Fruit fly (Drosophila melanogaster): ENCODE data around the gene Tgs1.

Gene Tgs1

dm6 chr3R:18255281-18255680 is at the start of gene Tgs1, which contains the start of the genes Ada2a, Polr2D and moi:
Gene Tgs1, plus strand, starts transcription at chr3R:18255530.
Gene Ada2a, minus strand, starts transcription at chr3R:18255487.
Gene Polr2D, minus strand, starts transcription at chr3R:18255487.
Gene moi, plus strand, starts transcription at chr3R:18255530.
- TF ChIP-seq CG8301 (tag; optimal IDR thresholded peaks at IDR 0.05) (no peak), CG10348 (GFP tag; IDR thresholded peaks at IDR 0.05) (no peak), CG15710 (tag; optimal IDR thresholded peaks at IDR 0.05) (no peak), CG34367 (tag; optimal IDR thresholded peaks at IDR 0.05) (no peak), CG17806 (tag; optimal IDR thresholded peaks at IDR 0.05) (no peak), rn (GFP tag; IDR thresholded peaks at IDR 0.05) (no peak), CG8159 (tag; optimal IDR thresholded peaks at IDR 0.05) (no peak), fd96Ca (GFP tag; IDR thresholded peaks at IDR 0.05) (no peak), Pif1A (GFP tag; optimal IDR thresholded peaks at IDR 0.05) (no peak), Ets98B (GFP tag; IDR thresholded peaks at IDR 0.05) (no peak)

dm6 chr3R:18208479-18208878 is 46.9 kb upstream of the Tgs1 start, which contains the start of gene CG44158:
Gene CG44158, plus strand, starts transcription at chr3R:18208779.
- TF ChIP-seq Pif1B (GFP tag; optimal IDR thresholded peaks at IDR 0.05) (no peak), CG15710 (tag; optimal IDR thresholded peaks at IDR 0.05) (no peak), CG8159 (tag; optimal IDR thresholded peaks at IDR 0.05) (no peak), CG17806 (tag; optimal IDR thresholded peaks at IDR 0.05) (no peak), CG14655 (GFP tag; optimal IDR thresholded peaks at IDR 0.05) (no peak), CG13204 (GFP tag; optimal IDR thresholded peaks at IDR 0.05) (no peak), CG4496 (GFP tag; IDR thresholded peaks at IDR 0.05) (no peak), CG10348 (GFP tag; IDR thresholded peaks at IDR 0.05) (no peak), rn (GFP tag; IDR thresholded peaks at IDR 0.05) (no peak), fd96Ca (GFP tag; IDR thresholded peaks at IDR 0.05) (no peak), CG32121 (GFP tag; IDR thresholded peaks at IDR 0.05) (no peak), CG9948 (tag; optimal IDR thresholded peaks at IDR 0.05) (no peak)

- TF ChIP-seq CG8159 (tag; optimal IDR thresholded peaks at IDR 0.05) (peak; percentile 18), EcR (GFP tag; optimal IDR thresholded peaks at IDR 0.05) (no peak), Pif1B (GFP tag; optimal IDR thresholded peaks at IDR 0.05) (peak; percentile 2), Pif1A (GFP tag; optimal IDR thresholded peaks at IDR 0.05) (peak; percentile 31), CG15710 (tag; optimal IDR thresholded peaks at IDR 0.05) (peak; percentile 7), CG9948 (tag; optimal IDR thresholded peaks at IDR 0.05) (no peak), gl (tag; optimal IDR thresholded peaks at IDR 0.05) (no peak), CG12605 (GFP tag; IDR thresholded peaks at IDR 0.05) (no peak), CG32121 (GFP tag; IDR thresholded peaks at IDR 0.05) (0 out of 2 replicates have a peak, but pooled peaks have one; percentile 13), CG4496 (GFP tag; IDR thresholded peaks at IDR 0.05) (peak; percentile 45; the same call in 1 of the 3 replicates), rn (GFP tag; IDR thresholded peaks at IDR 0.05) (no peak), D1 (tag; optimal IDR thresholded peaks at IDR 0.05) (no peak), fd96Ca (GFP tag; IDR thresholded peaks at IDR 0.05) (no peak), Ets98B (GFP tag; IDR thresholded peaks at IDR 0.05) (no peak), CG14655 (GFP tag; optimal IDR thresholded peaks at IDR 0.05) (no peak), CG10348 (GFP tag; IDR thresholded peaks at IDR 0.05) (no peak), CG17806 (tag; optimal IDR thresholded peaks at IDR 0.05) (no peak), CG8301 (tag; optimal IDR thresholded peaks at IDR 0.05) (no peak)
Measured at dm6 chr3R:18215300-18215699, 40.0 kb upstream of the Tgs1 start.

dm6 chr3R:18215900-18216299 is 39.4 kb upstream of the Tgs1 start, which contains the start of gene CG14314:
Gene CG14314, plus strand, starts transcription at chr3R:18216142.
- no peak for TF ChIP-seq CG9948 (tag; optimal IDR thresholded peaks at IDR 0.05)
- no peak for TF ChIP-seq CG15710 (tag; optimal IDR thresholded peaks at IDR 0.05)
- TF ChIP-seq CG32121 (GFP tag; IDR thresholded peaks at IDR 0.05) = no peak
- TF ChIP-seq Pif1A (GFP tag; optimal IDR thresholded peaks at IDR 0.05) = no peak
- TF ChIP-seq CG8301 (tag; optimal IDR thresholded peaks at IDR 0.05) = no peak
- TF ChIP-seq gl (tag; optimal IDR thresholded peaks at IDR 0.05) = no peak
- no peak for TF ChIP-seq CG34367 (tag; optimal IDR thresholded peaks at IDR 0.05)
- TF ChIP-seq Snoo (tag; optimal IDR thresholded peaks at IDR 0.05) = no peak
- no peak for TF ChIP-seq CG8159 (tag; optimal IDR thresholded peaks at IDR 0.05)
- no peak for TF ChIP-seq EcR (GFP tag; optimal IDR thresholded peaks at IDR 0.05)
- no peak for TF ChIP-seq CG17806 (tag; optimal IDR thresholded peaks at IDR 0.05)
- TF ChIP-seq Pif1B (GFP tag; optimal IDR thresholded peaks at IDR 0.05) = no peak
- TF ChIP-seq rn (GFP tag; IDR thresholded peaks at IDR 0.05) = no peak
- no peak for TF ChIP-seq CG10348 (GFP tag; IDR thresholded peaks at IDR 0.05)
- TF ChIP-seq CG12605 (GFP tag; IDR thresholded peaks at IDR 0.05) = no peak
- no peak for TF ChIP-seq D1 (tag; optimal IDR thresholded peaks at IDR 0.05)
- no peak for TF ChIP-seq Ets98B (GFP tag; IDR thresholded peaks at IDR 0.05)
- no peak for TF ChIP-seq CG4496 (GFP tag; IDR thresholded peaks at IDR 0.05)

dm6 chr3R:18220211-18220749 is 35.0 kb upstream of the Tgs1 start, which contains the start of the genes CG7988 and CG7183:
Gene CG7988, plus strand, starts transcription at chr3R:18220526.
Gene CG7183, minus strand, starts transcription at chr3R:18220699.
- TF ChIP-seq EcR (GFP tag; optimal IDR thresholded peaks at IDR 0.05) = no peak
- TF ChIP-seq CG15710 (tag; optimal IDR thresholded peaks at IDR 0.05) = peak; percentile 99
- TF ChIP-seq CG10348 (GFP tag; IDR thresholded peaks at IDR 0.05) = peak; percentile 93
- peak; percentile 99 for TF ChIP-seq CG9948 (tag; optimal IDR thresholded peaks at IDR 0.05)
- no peak for TF ChIP-seq fd96Ca (GFP tag; IDR thresholded peaks at IDR 0.05)
- TF ChIP-seq Ets98B (GFP tag; IDR thresholded peaks at IDR 0.05) = peak; percentile 96
- TF ChIP-seq CG14655 (GFP tag; optimal IDR thresholded peaks at IDR 0.05) = peak; percentile 96
- peak; percentile 98 for TF ChIP-seq CG34367 (tag; optimal IDR thresholded peaks at IDR 0.05)
- TF ChIP-seq Pif1B (GFP tag; optimal IDR thresholded peaks at IDR 0.05) = peak; percentile 90
- peak; percentile 97 for TF ChIP-seq CG8301 (tag; optimal IDR thresholded peaks at IDR 0.05)
- peak; percentile 98 for TF ChIP-seq rn (GFP tag; IDR thresholded peaks at IDR 0.05)
- TF ChIP-seq CG8159 (tag; optimal IDR thresholded peaks at IDR 0.05) = peak; percentile 99
- no peak for TF ChIP-seq CG13204 (GFP tag; optimal IDR thresholded peaks at IDR 0.05)
- peak; percentile 91 for TF ChIP-seq gl (tag; optimal IDR thresholded peaks at IDR 0.05)
- TF ChIP-seq CG12605 (GFP tag; IDR thresholded peaks at IDR 0.05) = peak; percentile 98
- peak; percentile 98 for TF ChIP-seq CG32121 (GFP tag; IDR thresholded peaks at IDR 0.05)
- peak; percentile 98 for TF ChIP-seq Snoo (tag; optimal IDR thresholded peaks at IDR 0.05)
- peak; percentile 94 for TF ChIP-seq Pif1A (GFP tag; optimal IDR thresholded peaks at IDR 0.05)
- no peak for TF ChIP-seq D1 (tag; optimal IDR thresholded peaks at IDR 0.05)
- peak; percentile 98 for TF ChIP-seq CG4496 (GFP tag; IDR thresholded peaks at IDR 0.05)
- TF ChIP-seq CG17806 (tag; optimal IDR thresholded peaks at IDR 0.05) = peak; percentile 98

Measured in whole organism, pupa.